Worm (Caenorhabditis elegans): ENCODE measurements around the gene C56C10.7.

DNA sequence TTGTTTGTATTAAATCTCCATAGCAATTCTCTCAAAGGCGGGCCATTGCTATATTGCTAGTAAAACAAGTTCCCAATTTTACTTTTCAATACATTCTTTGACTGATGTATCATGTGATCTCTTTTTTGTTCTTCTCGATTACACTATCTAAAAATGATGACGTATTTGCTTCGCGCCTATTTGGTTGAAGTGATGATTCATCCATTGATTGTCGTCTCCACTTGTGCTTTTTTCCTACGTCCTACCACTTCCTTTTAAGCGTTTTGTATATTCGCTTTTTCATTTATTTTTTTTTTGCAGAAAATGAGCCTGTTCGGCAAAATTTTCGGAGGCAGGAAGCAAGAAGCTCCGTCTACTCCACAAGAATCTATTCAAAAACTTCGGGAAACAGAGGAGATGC lies 2.0 kb upstream of the C56C10.7 start, which contains the start of gene vps-32.1:
- TF ChIP-seq elt-1 (tag; optimal IDR thresholded peaks at IDR 0.05) (no peak), ama-1 (optimal IDR thresholded peaks at IDR 0.05) (no peak), fos-1 (tag; optimal IDR thresholded peaks at IDR 0.05) (peak; percentile 88), ztf-11 (tag; optimal IDR thresholded peaks at IDR 0.05) (no peak), unc-55 (GFP tag; optimal IDR thresholded peaks at IDR 0.05) (no peak), zag-1 (tag; optimal IDR thresholded peaks at IDR 0.05) (no peak)
